Fruit fly (Drosophila melanogaster): ENCODE data around the gene CG43880.

DNA sequence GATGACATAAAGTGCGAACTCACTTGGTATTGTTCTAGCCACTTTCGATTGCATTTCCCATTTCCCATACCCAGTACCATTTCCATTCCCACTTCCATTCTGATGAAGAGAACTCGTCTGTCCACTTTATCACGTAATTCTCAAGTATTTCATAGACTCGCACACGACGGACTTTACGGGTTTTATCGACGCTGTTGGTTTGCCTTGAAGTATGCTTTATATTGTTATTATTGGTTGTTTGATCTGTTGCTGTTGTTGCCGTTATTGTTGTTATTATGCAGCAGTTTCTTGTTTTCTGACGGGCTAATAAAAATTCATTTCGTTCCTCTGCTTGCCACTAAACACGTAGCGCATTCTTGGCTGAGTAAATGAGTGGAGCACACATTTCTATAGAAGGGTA, 6.4 kb upstream of the CG43880 start:
- TF ChIP-seq pan (optimal IDR thresholded peaks at IDR 0.05), result no peak
- no peak for TF ChIP-seq psq (optimal IDR thresholded peaks at IDR 0.05)
- TF ChIP-seq usp (GFP tag; optimal IDR thresholded peaks at IDR 0.05), result no peak

Measured in whole organism.